Worm (Caenorhabditis elegans): ENCODE measurements around the gene atgp-1.

- TF ChIP-seq tbx-37 (GFP tag; conservative IDR thresholded peaks at IDR 0.05) (no peak), ama-1 (optimal IDR thresholded peaks at IDR 0.05) (no peak), tbx-11 (GFP tag; IDR thresholded peaks at IDR 0.05) (no peak), flt-1 (GFP tag; IDR thresholded peaks at IDR 0.05) (no peak)
Observed at ce11 chrIV:17223474-17223873, 45.7 kb upstream of the atgp-1 start, which contains the start of gene Y116A8B.4.
